Worm (Caenorhabditis elegans) whole organism, midembryonic: ENCODE measurements around the gene dlst-1.

Experiments used
- T22C8.4 ChIP-seq: fragments of 200-800 bp; sonication (Bioruptor generic); IDR thresholded peaks from 2 replicates; pipeline ENCODE4 v1.3.6; 2022; ENCODE audit warnings: missing genetic modification characterization, missing compliant biosample characterization
- cog-1 ChIP-seq: sonication (generic microtip); optimal IDR thresholded peaks from 2 replicates; lab custom pipeline; 2016; ENCODE audit warnings: missing genetic modification characterization, missing compliant biosample characterization
- klf-2 ChIP-seq: fragments of 200-800 bp; sonication (Bioruptor generic); conservative IDR thresholded peaks from 2 replicates; pipeline ENCODE4 v1.3.6; 2022; ENCODE audit warnings: missing genetic modification reagents, missing genetic modification characterization, missing compliant biosample characterization
- tab-1 ChIP-seq: fragments of 200-800 bp; sonication (Bioruptor generic); IDR thresholded peaks from 2 replicates; pipeline ENCODE4 v1.3.6; 2022; ENCODE audit warnings: missing genetic modification characterization, missing compliant biosample characterization
- ztf-23 ChIP-seq: fragments of 200-800 bp; sonication (Bioruptor generic); IDR thresholded peaks from 2 replicates; pipeline ENCODE4 v1.3.6; 2022; ENCODE audit warnings: missing genetic modification reagents, missing genetic modification characterization, missing compliant biosample characterization
- ztf-29 ChIP-seq: fragments of 200-800 bp; sonication (Bioruptor generic); IDR thresholded peaks from 2 replicates; pipeline ENCODE4 v1.3.6; 2022; ENCODE audit warnings: missing genetic modification reagents, missing genetic modification characterization, missing compliant biosample characterization

DNA sequence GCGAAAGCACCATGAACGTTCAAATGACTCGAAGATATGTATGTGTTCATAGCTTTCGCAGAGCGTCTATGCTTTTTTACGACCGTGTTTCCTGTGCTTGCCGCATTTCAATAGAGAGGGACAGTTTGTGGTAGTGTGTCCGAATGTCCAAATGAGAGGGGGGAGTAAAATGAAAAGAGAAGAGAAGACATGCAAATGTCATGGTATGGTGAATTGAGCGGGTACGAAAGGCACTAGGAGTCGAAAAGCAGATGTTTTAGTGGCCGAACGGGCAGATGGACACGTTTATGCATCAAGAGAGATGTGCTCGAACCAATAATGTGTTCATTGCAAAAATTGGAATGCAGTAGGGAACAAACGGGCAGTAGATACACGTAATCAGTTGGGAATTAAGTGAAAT, 23.4 kb downstream of the dlst-1 start:
- TF ChIP-seq ztf-23 (GFP tag; lab: Robert Waterston, UW), result no peak
- TF ChIP-seq T22C8.4 (GFP tag; lab: Robert Waterston, UW), result no peak
- no peak for TF ChIP-seq cog-1 (tag; lab: Kevin White, UChicago)
- TF ChIP-seq tab-1 (GFP tag; lab: Robert Waterston, UW), result no peak
- no peak for TF ChIP-seq klf-2 (GFP tag; lab: Robert Waterston, UW)
- no peak for TF ChIP-seq ztf-29 (GFP tag; lab: Robert Waterston, UW)
